Worm (Caenorhabditis elegans) whole organism, L1 larva: ENCODE measurements around the gene ZC449.7.
"Not testable (repeated sequence)": the region's sequence is repeated elsewhere in the genome, so short reads cannot be mapped to it uniquely, and the experiment has no call there.

ENCODE experiments used
- lsy-2 ChIP-seq, 2 experiments: fragments of 150-350 bp; optimal IDR thresholded peaks; 2 replicates each; lab custom pipeline; 2014; ENCODE audit warnings: missing biosample characterization in 2 of 2, missing genetic modification characterization in 2 of 2
- rnt-1 ChIP-seq: sonication (generic microtip); optimal IDR thresholded peaks from 2 replicates; lab custom pipeline; 2016; ENCODE audit warnings: mild to moderate bottlenecking, missing genetic modification characterization, moderate library complexity, missing compliant biosample characterization
- skn-1 ChIP-seq: fragments of 150-350 bp; optimal IDR thresholded peaks from 2 replicates; lab custom pipeline; 2014; ENCODE audit warnings: missing biosample characterization, missing genetic modification characterization
- swsn-7 ChIP-seq: sonication (generic microtip); optimal IDR thresholded peaks from 2 replicates; lab custom pipeline; 2016; ENCODE audit warnings: missing genetic modification characterization, missing compliant biosample characterization

DNA sequence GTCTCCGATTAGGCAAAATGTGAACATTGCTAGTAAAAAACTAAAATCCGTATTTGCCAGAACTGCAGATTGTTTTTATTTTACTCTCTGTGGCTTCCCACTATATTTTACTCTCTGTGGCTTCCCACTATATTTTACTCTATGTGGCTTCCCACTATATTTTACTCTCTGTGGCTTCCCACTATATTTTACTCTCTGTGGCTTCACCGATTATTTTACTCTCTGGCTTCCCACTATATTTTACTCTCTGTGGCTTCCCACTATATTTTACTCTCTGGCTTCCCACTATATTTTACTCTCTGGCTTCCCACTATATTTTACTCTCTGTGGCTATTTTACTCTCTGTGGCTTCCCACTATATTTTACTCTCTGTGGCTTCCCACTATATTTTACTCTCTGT is 42.3 kb downstream of the ZC449.7 start:
- TF ChIP-seq skn-1; rnt-1; swsn-7 (tag; lab: Kevin White, UChicago); lsy-2 (tag; optimal IDR thresholded peaks at IDR 0.05; lab: Kevin White, UChicago): not testable (repeated sequence)
